Worm (Caenorhabditis elegans) whole organism, L4 larva: ENCODE data around the gene gkow-1.

ENCODE experiments used
- D1046.2 ChIP-seq: fragments of 200-800 bp; sonication (Bioruptor generic); IDR thresholded peaks from 2 replicates; pipeline ENCODE4 v1.3.6; 2022; ENCODE audit warnings: missing genetic modification characterization, missing compliant biosample characterization
- F26F4.8 ChIP-seq: fragments of 200-800 bp; sonication (Bioruptor generic); conservative IDR thresholded peaks from 2 replicates; pipeline ENCODE4 v1.3.6; 2022; ENCODE audit warnings: missing genetic modification characterization, missing compliant biosample characterization
- F37D6.2 ChIP-seq: sonication (generic microtip); optimal IDR thresholded peaks from 2 replicates; lab custom pipeline; 2016; ENCODE audit warnings: mild to moderate bottlenecking, missing genetic modification characterization, missing compliant biosample characterization
- F44E2.7 ChIP-seq: fragments of 200-800 bp; sonication (Bioruptor generic); IDR thresholded peaks from 2 replicates; pipeline ENCODE4 v2.1.2; 2022; ENCODE audit warnings: missing genetic modification characterization, missing compliant biosample characterization
- F49E8.2 ChIP-seq: sonication (generic microtip); optimal IDR thresholded peaks from 2 replicates; lab custom pipeline; 2016; ENCODE audit warnings: missing compliant biosample characterization, mild to moderate bottlenecking, missing genetic modification characterization, borderline replicate concordance
- T20F7.1 ChIP-seq: fragments of 200-800 bp; sonication (Bioruptor generic); optimal IDR thresholded peaks from 2 replicates; lab custom pipeline; 2018; ENCODE audit warnings: mild to moderate bottlenecking, missing genetic modification characterization, missing compliant biosample characterization
- T26A8.4 ChIP-seq: fragments of 200-800 bp; sonication (Bioruptor generic); IDR thresholded peaks from 2 replicates; pipeline ENCODE4 v1.3.6; 2022; ENCODE audit warnings: missing genetic modification characterization, missing compliant biosample characterization
- Y105C5A.15 ChIP-seq: fragments of 200-800 bp; sonication (Bioruptor generic); IDR thresholded peaks from 2 replicates; pipeline ENCODE4 v1.3.6; 2022; ENCODE audit warnings: missing genetic modification characterization, missing compliant biosample characterization
- Y48G9A.11 ChIP-seq: fragments of 200-800 bp; sonication (Bioruptor generic); IDR thresholded peaks from 2 replicates; pipeline ENCODE4 v1.3.6; 2022; ENCODE audit warnings: missing genetic modification reagents, missing genetic modification characterization, missing compliant biosample characterization
- Y75B8A.6 ChIP-seq: fragments of 200-800 bp; sonication (Bioruptor generic); IDR thresholded peaks from 2 replicates; pipeline ENCODE4 v1.3.6; 2022; ENCODE audit warnings: missing genetic modification reagents, missing genetic modification characterization, missing compliant biosample characterization
- ZK546.5 ChIP-seq, 2 experiments: sonication (generic microtip); optimal IDR thresholded peaks; 2 replicates each; lab custom pipeline; 2017; ENCODE audit warnings: missing biosample characterization in 2 of 2, missing genetic modification characterization in 2 of 2
- arid-1 ChIP-seq: fragments of 200-800 bp; sonication (Bioruptor generic); conservative IDR thresholded peaks from 2 replicates; pipeline ENCODE4 v1.3.6; 2022; ENCODE audit warnings: missing genetic modification reagents, missing genetic modification characterization, missing compliant biosample characterization
- attf-4 ChIP-seq: sonication (generic microtip); optimal IDR thresholded peaks from 3 replicates; lab custom pipeline; 2017; ENCODE audit warnings: missing biosample characterization, missing genetic modification characterization
- ceh-20 ChIP-seq: fragments of 200-800 bp; sonication (Bioruptor generic); IDR thresholded peaks from 2 replicates; pipeline ENCODE4 v1.3.6; 2022; ENCODE audit warnings: missing genetic modification reagents, missing genetic modification characterization, missing compliant biosample characterization
- ceh-32 ChIP-seq: sonication (generic microtip); optimal IDR thresholded peaks from 2 replicates; lab custom pipeline; 2016; ENCODE audit warnings: mild to moderate bottlenecking, missing genetic modification characterization, missing compliant biosample characterization; ENCODE audit not compliant: poor library complexity
- ceh-44 ChIP-seq: fragments of 200-800 bp; sonication (Bioruptor generic); IDR thresholded peaks from 2 replicates; pipeline ENCODE4 v1.3.6; 2022; ENCODE audit warnings: missing genetic modification reagents, missing genetic modification characterization, missing compliant biosample characterization
- daf-19 ChIP-seq: fragments of 200-800 bp; sonication (Bioruptor generic); conservative IDR thresholded peaks from 2 replicates; pipeline ENCODE4 v1.3.6; 2022; ENCODE audit warnings: missing genetic modification characterization, missing compliant biosample characterization
- dmd-6 ChIP-seq: fragments of 200-800 bp; sonication (Bioruptor generic); IDR thresholded peaks from 2 replicates; pipeline ENCODE4 v1.3.6; 2022; ENCODE audit warnings: missing genetic modification reagents, missing genetic modification characterization, missing compliant biosample characterization
- dmd-9 ChIP-seq: fragments of 200-800 bp; sonication (Bioruptor generic); IDR thresholded peaks from 2 replicates; pipeline ENCODE4 v1.3.6; 2022; ENCODE audit warnings: missing genetic modification reagents, missing genetic modification characterization, missing compliant biosample characterization
- fos-1 ChIP-seq: fragments of 150-350 bp; optimal IDR thresholded peaks from 2 replicates; lab custom pipeline; 2014; ENCODE audit warnings: missing biosample characterization, missing genetic modification characterization
- gei-8 ChIP-seq: fragments of 200-800 bp; sonication (Bioruptor generic); optimal IDR thresholded peaks from 2 replicates; lab custom pipeline; 2018; ENCODE audit warnings: mild to moderate bottlenecking, missing genetic modification characterization, missing compliant biosample characterization
- hif-1 ChIP-seq, 2 experiments: sonication (generic microtip); optimal IDR thresholded peaks; 2 replicates each; lab custom pipeline; 2016 to 2017; ENCODE audit warnings: missing compliant biosample characterization in 2 of 2, missing genetic modification characterization in 2 of 2, missing genetic modification reagents in 2 of 2, missing genotype in 2 of 2, mild to moderate bottlenecking in 1 of 2
- hlh-11 ChIP-seq: fragments of 200-800 bp; sonication (Bioruptor generic); optimal IDR thresholded peaks from 2 replicates; lab custom pipeline; 2018; ENCODE audit warnings: mild to moderate bottlenecking, missing genetic modification characterization, missing compliant biosample characterization
- hlh-30 ChIP-seq: sonication (generic microtip); optimal IDR thresholded peaks from 2 replicates; lab custom pipeline; 2017; ENCODE audit warnings: antibody characterized with exemption, mild to moderate bottlenecking, missing genetic modification characterization, missing compliant biosample characterization; ENCODE audit not compliant: insufficient read depth
- lim-7 ChIP-seq: fragments of 200-800 bp; sonication (Bioruptor generic); IDR thresholded peaks from 2 replicates; pipeline ENCODE4 v1.3.6; 2022; ENCODE audit warnings: missing genetic modification characterization, missing compliant biosample characterization
- lin-1 ChIP-seq: fragments of 200-800 bp; sonication (Bioruptor generic); IDR thresholded peaks from 2 replicates; pipeline ENCODE4 v1.3.6; 2022; ENCODE audit warnings: missing genetic modification reagents, missing genetic modification characterization, missing compliant biosample characterization
- lin-13 ChIP-seq: fragments of 150-350 bp; optimal IDR thresholded peaks from 2 replicates; lab custom pipeline; 2014; ENCODE audit warnings: missing biosample characterization, missing genetic modification reagents, missing genetic modification characterization
- lin-29 ChIP-seq: fragments of 200-800 bp; sonication (Bioruptor generic); IDR thresholded peaks from 2 replicates; pipeline ENCODE4 v1.3.6; 2022; ENCODE audit warnings: missing genetic modification reagents, missing genetic modification characterization, missing compliant biosample characterization
- lin-38 ChIP-seq: fragments of 200-800 bp; sonication (Bioruptor generic); IDR thresholded peaks from 2 replicates; pipeline ENCODE4 v1.3.6; 2022; ENCODE audit warnings: missing genetic modification reagents, missing genetic modification characterization, missing compliant biosample characterization
- lin-39 ChIP-seq: fragments of 150-350 bp; optimal IDR thresholded peaks from 2 replicates; lab custom pipeline; 2014; ENCODE audit warnings: missing biosample characterization, missing genetic modification reagents, missing genetic modification characterization
- lsy-2 ChIP-seq, 2 experiments: fragments of 150-350 bp in 1 of 2; sonication (generic microtip) in 1 of 2; optimal IDR thresholded peaks; 2 replicates each; lab custom pipeline; 2014 to 2017; ENCODE audit warnings: missing biosample characterization in 2 of 2, missing genetic modification characterization in 2 of 2
- madf-5 ChIP-seq, 2 experiments: fragments of 200-800 bp; sonication (Bioruptor generic); IDR thresholded peaks; 2 replicates each; pipeline ENCODE4 v1.3.6; 2022; ENCODE audit warnings: missing compliant biosample characterization in 2 of 2, missing genetic modification characterization in 2 of 2
- mxl-2 ChIP-seq: fragments of 200-800 bp; sonication (Bioruptor generic); conservative IDR thresholded peaks from 2 replicates; pipeline ENCODE4 v1.3.6; 2022; ENCODE audit warnings: missing genetic modification reagents, missing genetic modification characterization, missing compliant biosample characterization
- mxl-3 ChIP-seq: fragments of 200-800 bp; sonication (Bioruptor generic); optimal IDR thresholded peaks from 2 replicates; lab custom pipeline; 2018; ENCODE audit warnings: mild to moderate bottlenecking, missing genetic modification characterization, missing compliant biosample characterization
- nhr-111 ChIP-seq: fragments of 200-800 bp; sonication (Bioruptor generic); optimal IDR thresholded peaks from 2 replicates; lab custom pipeline; 2018; ENCODE audit warnings: mild to moderate bottlenecking, missing genetic modification characterization, missing compliant biosample characterization
- nhr-41 ChIP-seq: fragments of 200-800 bp; sonication (Bioruptor generic); IDR thresholded peaks from 2 replicates; pipeline ENCODE4 v1.3.6; 2022; ENCODE audit warnings: missing genetic modification reagents, missing genetic modification characterization, missing compliant biosample characterization
- nhr-48 ChIP-seq: sonication (generic microtip); optimal IDR thresholded peaks from 2 replicates; lab custom pipeline; 2016; ENCODE audit warnings: mild to moderate bottlenecking, missing genetic modification characterization, missing compliant biosample characterization
- nhr-76 ChIP-seq: fragments of 150-350 bp; optimal IDR thresholded peaks from 2 replicates; lab custom pipeline; 2014; ENCODE audit warnings: missing biosample characterization, missing genetic modification characterization
- nhr-77 ChIP-seq: fragments of 150-350 bp; optimal IDR thresholded peaks from 2 replicates; lab custom pipeline; 2014; ENCODE audit warnings: missing biosample characterization, missing genetic modification characterization
- pha-4 ChIP-seq, 2 experiments: fragments of 150-350 bp in 1 of 2; fragments of 200-800 bp in 1 of 2; sonication (Bioruptor generic) in 1 of 2; IDR thresholded peaks in 1 of 2; optimal IDR thresholded peaks in 1 of 2; 2 replicates each; pipeline versions ENCODE4 v1.3.6 to Lab custom; 2014 to 2022; ENCODE audit warnings: missing genetic modification characterization in 2 of 2, missing genetic modification reagents in 2 of 2, missing biosample characterization in 1 of 2, missing compliant biosample characterization in 1 of 2
- pqm-1 ChIP-seq: sonication (generic microtip); optimal IDR thresholded peaks from 2 replicates; lab custom pipeline; 2017; ENCODE audit warnings: missing biosample characterization, missing genetic modification characterization
- rbr-2 ChIP-seq: sonication (generic microtip); optimal IDR thresholded peaks from 2 replicates; lab custom pipeline; 2016; ENCODE audit warnings: missing genotype, missing genetic modification characterization, missing compliant biosample characterization
- sdz-12 ChIP-seq: fragments of 200-800 bp; sonication (Bioruptor generic); optimal IDR thresholded peaks from 2 replicates; lab custom pipeline; 2018; ENCODE audit warnings: mild to moderate bottlenecking, missing genetic modification characterization, missing compliant biosample characterization
- set-16 ChIP-seq: fragments of 200-800 bp; sonication (Bioruptor generic); IDR thresholded peaks from 2 replicates; pipeline ENCODE4 v1.3.6; 2022; ENCODE audit warnings: missing genetic modification reagents, missing genetic modification characterization, missing compliant biosample characterization
- snpc-1.2 ChIP-seq: fragments of 200-800 bp; sonication (Bioruptor generic); IDR thresholded peaks from 2 replicates; pipeline ENCODE4 v1.3.6; 2022; ENCODE audit warnings: missing genetic modification reagents, missing genetic modification characterization, missing compliant biosample characterization
- spr-3 ChIP-seq: fragments of 200-800 bp; sonication (Bioruptor generic); optimal IDR thresholded peaks from 2 replicates; lab custom pipeline; 2018; ENCODE audit warnings: mild to moderate bottlenecking, missing genetic modification characterization, missing compliant biosample characterization
- unc-62 ChIP-seq, 3 experiments: fragments of 150-350 bp in 1 of 3; sonication (generic microtip); optimal IDR thresholded peaks in 2 of 3; peaks in 1 of 3; 1 replicate in 1 of 3; 2 replicates in 2 of 3; lab custom pipeline; 2014 to 2017; ENCODE audit warnings: missing biosample characterization in 3 of 3, missing genetic modification characterization in 3 of 3, missing genetic modification reagents in 3 of 3, missing genotype in 1 of 3
- zip-11 ChIP-seq: fragments of 200-800 bp; sonication (Bioruptor generic); IDR thresholded peaks from 2 replicates; pipeline ENCODE4 v1.3.6; 2022; ENCODE audit warnings: missing genetic modification characterization, missing compliant biosample characterization
- zip-2 ChIP-seq: fragments of 150-350 bp; optimal IDR thresholded peaks from 2 replicates; lab custom pipeline; 2014; ENCODE audit warnings: missing biosample characterization, missing genetic modification characterization
- ztf-11 ChIP-seq: fragments of 150-350 bp; optimal IDR thresholded peaks from 2 replicates; lab custom pipeline; 2014; ENCODE audit warnings: missing biosample characterization, missing genetic modification characterization

Gene gkow-1

DNA sequence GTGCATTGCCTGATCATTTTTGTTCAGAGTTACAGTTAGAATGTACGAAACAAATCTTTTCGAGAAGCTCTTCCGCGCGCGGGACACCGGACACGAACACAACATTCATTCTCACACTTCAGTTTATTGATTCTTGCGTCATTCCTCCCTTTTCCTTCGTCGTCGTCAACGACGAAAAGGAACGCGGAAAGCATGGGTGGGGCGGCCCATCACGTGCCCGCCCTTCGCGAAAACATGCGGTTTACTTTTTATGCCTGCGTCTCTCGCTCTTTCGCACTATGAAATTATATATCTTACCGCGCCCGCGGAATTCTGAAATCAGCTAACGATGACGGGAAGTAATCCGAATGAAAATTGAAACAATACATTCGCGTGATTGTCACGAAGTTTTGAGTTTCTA, 22.7 kb downstream of the gkow-1 start (continued):
- no peak for TF ChIP-seq lim-7
- no peak for TF ChIP-seq T20F7.1 (GFP tag; lab: Kevin White, UChicago)
- TF ChIP-seq hlh-30 (tag; lab: Kevin White, UChicago): peak; percentile 98
- peak; percentile 51 for TF ChIP-seq dmd-6 (GFP tag; lab: Robert Waterston, UW)
- no peak for TF ChIP-seq D1046.2
- TF ChIP-seq pqm-1 (tag; lab: Kevin White, UChicago): no peak
- TF ChIP-seq pha-4 (GFP tag; IDR thresholded peaks at IDR 0.05; lab: Robert Waterston, UW): no peak
- TF ChIP-seq pha-4 (tag; optimal IDR thresholded peaks at IDR 0.05; lab: Kevin White, UChicago): no peak
- peak; percentile 64 for TF ChIP-seq nhr-48
- no peak for TF ChIP-seq attf-4 (tag; lab: Kevin White, UChicago)
- peak; percentile 46 for TF ChIP-seq rbr-2
- no peak for TF ChIP-seq nhr-111
- TF ChIP-seq ceh-44 (GFP tag; lab: Robert Waterston, UW): no peak
- TF ChIP-seq nhr-76: no peak
- no peak for TF ChIP-seq daf-19 (GFP tag; lab: Robert Waterston, UW)
- no peak for TF ChIP-seq ZK546.5 (tag; optimal IDR thresholded peaks at IDR 0.05; lab: Kevin White, UChicago)
- TF ChIP-seq lin-13 (GFP tag; lab: Kevin White, UChicago): peak; percentile 42
- TF ChIP-seq Y48G9A.11 (GFP tag; lab: Robert Waterston, UW): no peak
- no peak for TF ChIP-seq F49E8.2
- no peak for TF ChIP-seq nhr-41
- TF ChIP-seq arid-1 (GFP tag; lab: Robert Waterston, UW): no peak
- no peak for TF ChIP-seq spr-3 (GFP tag; lab: Kevin White, UChicago)
- no peak for TF ChIP-seq ceh-32 (tag; lab: Kevin White, UChicago)
- peak in 1 of 2 experiments; percentile 52 for TF ChIP-seq hif-1 (tag; optimal IDR thresholded peaks at IDR 0.05; lab: Kevin White, UChicago)
- peak; percentile 29 for TF ChIP-seq F37D6.2 (tag; lab: Kevin White, UChicago)
- no peak for TF ChIP-seq Y75B8A.6 (GFP tag; lab: Robert Waterston, UW)
- no peak for TF ChIP-seq lin-39 (tag; lab: Kevin White, UChicago)
- TF ChIP-seq Y105C5A.15 (GFP tag; lab: Robert Waterston, UW): no peak
- TF ChIP-seq set-16 (GFP tag; lab: Robert Waterston, UW): no peak
- TF ChIP-seq lsy-2 (tag; optimal IDR thresholded peaks at IDR 0.05; lab: Kevin White, UChicago): peak in 1 of 2 experiments; percentile 63
- TF ChIP-seq sdz-12 (GFP tag; lab: Kevin White, UChicago): no peak
- no peak for TF ChIP-seq dmd-9 (GFP tag; lab: Robert Waterston, UW)
- no peak for TF ChIP-seq snpc-1.2 (GFP tag; lab: Robert Waterston, UW)
- 0 out of 2 replicates have a peak, but pooled peaks have one; percentile 32 for TF ChIP-seq lin-1 (GFP tag; lab: Robert Waterston, UW)
- 0 out of 2 replicates have a peak, but pooled peaks have one; percentile 4 for TF ChIP-seq F26F4.8 (GFP tag; lab: Robert Waterston, UW)
- TF ChIP-seq madf-5 (GFP tag; IDR thresholded peaks at IDR 0.05; lab: Robert Waterston, UW): no peak
- no peak for TF ChIP-seq nhr-77 (tag; lab: Kevin White, UChicago)
- no peak for TF ChIP-seq zip-11 (GFP tag; lab: Robert Waterston, UW)
- 0 out of 2 replicates have a peak, but pooled peaks have one; percentile 21 for TF ChIP-seq T26A8.4 (GFP tag; lab: Robert Waterston, UW)
- TF ChIP-seq ceh-20: peak; percentile 62; the same call in 1 of the 2 replicates
- TF ChIP-seq ztf-11 (tag; lab: Kevin White, UChicago): no peak
- TF ChIP-seq gei-8: no peak
- no peak for TF ChIP-seq fos-1 (tag; lab: Kevin White, UChicago)
- TF ChIP-seq hlh-11 (tag; lab: Kevin White, UChicago): peak; percentile 82
- TF ChIP-seq zip-2: no peak
- no peak for TF ChIP-seq F44E2.7 (GFP tag; lab: Robert Waterston, UW)
- TF ChIP-seq lin-38 (GFP tag; lab: Robert Waterston, UW): no peak
- peak in 1 of 2 experiments; percentile 96 for TF ChIP-seq unc-62 (GFP tag; optimal IDR thresholded peaks at IDR 0.05 in 1 of 2; lab: Kevin White, UChicago)
- TF ChIP-seq unc-62 (tag; optimal IDR thresholded peaks at IDR 0.05; lab: Kevin White, UChicago): no peak
- TF ChIP-seq mxl-2 (GFP tag; lab: Robert Waterston, UW): no peak
- peak; percentile 94 for TF ChIP-seq mxl-3 (GFP tag; lab: Kevin White, UChicago)
- TF ChIP-seq lin-29 (GFP tag; lab: Robert Waterston, UW): no peak
